Fruit fly (Drosophila melanogaster) whole organism, prepupa: ENCODE measurements around the gene CG14453.

Source experiments
- CG10631 ChIP-seq: fragments of 200-800 bp; sonication (Bioruptor generic); optimal IDR thresholded peaks from 2 replicates; lab custom pipeline; 2016; ENCODE audit warnings: missing biosample characterization, missing genetic modification characterization
- CG11762 ChIP-seq: fragments of 200-800 bp; sonication (Bioruptor generic); optimal IDR thresholded peaks from 3 replicates; lab custom pipeline; 2016; ENCODE audit warnings: missing biosample characterization, missing genetic modification characterization; ENCODE audit not compliant: insufficient read depth
- CG15336 ChIP-seq: fragments of 200-800 bp; sonication (Bioruptor generic); IDR thresholded peaks from 2 replicates; pipeline ENCODE4 v1.3.6; 2022; ENCODE audit warnings: missing biosample characterization, missing genetic modification characterization
- CG16779 ChIP-seq: fragments of 200-800 bp; sonication (Bioruptor generic); optimal IDR thresholded peaks from 3 replicates; lab custom pipeline; 2017; ENCODE audit warnings: missing biosample characterization, mild to moderate bottlenecking, missing genetic modification characterization
- CG31627 ChIP-seq: fragments of 200-800 bp; sonication (Bioruptor generic); optimal IDR thresholded peaks from 3 replicates; lab custom pipeline; 2016; ENCODE audit warnings: missing biosample characterization, missing genetic modification characterization
- CG32006 ChIP-seq: fragments of 200-800 bp; sonication (Bioruptor generic); optimal IDR thresholded peaks from 3 replicates; lab custom pipeline; 2017; ENCODE audit warnings: missing biosample characterization, mild to moderate bottlenecking, missing genetic modification characterization
- CG34406 ChIP-seq: fragments of 200-800 bp; sonication (Bioruptor generic); optimal IDR thresholded peaks from 3 replicates; lab custom pipeline; 2016; ENCODE audit warnings: missing biosample characterization, missing genetic modification characterization
- CG4318 ChIP-seq: fragments of 200-800 bp; sonication (Bioruptor generic); optimal IDR thresholded peaks from 3 replicates; lab custom pipeline; 2017; ENCODE audit warnings: missing biosample characterization, mild to moderate bottlenecking, missing genetic modification characterization
- CG6276 ChIP-seq: fragments of 200-800 bp; sonication (Bioruptor generic); optimal IDR thresholded peaks from 2 replicates; lab custom pipeline; 2017; ENCODE audit warnings: missing biosample characterization, mild to moderate bottlenecking, missing genetic modification characterization
- CG6808 ChIP-seq: fragments of 200-800 bp; sonication (Bioruptor generic); optimal IDR thresholded peaks from 3 replicates; lab custom pipeline; 2017; ENCODE audit warnings: missing biosample characterization, missing genetic modification characterization, mild to moderate bottlenecking, moderate library complexity, missing genetic modification reagents
- CG6854 ChIP-seq: fragments of 200-800 bp; sonication (Bioruptor generic); optimal IDR thresholded peaks from 2 replicates; lab custom pipeline; 2017; ENCODE audit warnings: missing biosample characterization, mild to moderate bottlenecking, missing genetic modification characterization
- CG8632 ChIP-seq: fragments of 200-800 bp; sonication (Bioruptor generic); optimal IDR thresholded peaks from 3 replicates; lab custom pipeline; 2016; ENCODE audit warnings: missing biosample characterization, missing genetic modification characterization
- Eip78C ChIP-seq: fragments of 200-800 bp; sonication (Bioruptor generic); peaks from one replicate; lab custom pipeline; 2016; ENCODE audit warnings: missing biosample characterization, missing genetic modification characterization
- Eip93F ChIP-seq: fragments of 200-800 bp; sonication (Bioruptor generic); optimal IDR thresholded peaks from 2 replicates; lab custom pipeline; 2016; ENCODE audit warnings: missing biosample characterization, mild to moderate bottlenecking, missing genetic modification characterization
- Ets96B ChIP-seq: fragments of 200-800 bp; optimal IDR thresholded peaks from 2 replicates; lab custom pipeline; 2019; ENCODE audit warnings: missing biosample characterization, mild to moderate bottlenecking, missing genetic modification characterization, moderate library complexity
- Gug ChIP-seq: fragments of 200-800 bp; sonication (Bioruptor generic); IDR thresholded peaks from 2 replicates; pipeline ENCODE4 v1.3.6; 2022; ENCODE audit warnings: missing biosample characterization, missing genetic modification characterization
- Hr38 ChIP-seq: sonication (Bioruptor generic); optimal IDR thresholded peaks from 2 replicates; lab custom pipeline; 2016; ENCODE audit warnings: missing biosample characterization, missing genetic modification characterization
- Hr39 ChIP-seq: fragments of 200-800 bp; sonication (Bioruptor generic); optimal IDR thresholded peaks from 2 replicates; lab custom pipeline; 2016; ENCODE audit warnings: missing biosample characterization, missing genetic modification characterization
- Lpt ChIP-seq: fragments of 200-800 bp; sonication (Bioruptor generic); optimal IDR thresholded peaks from 3 replicates; lab custom pipeline; 2016; ENCODE audit warnings: missing biosample characterization, missing genetic modification characterization
- Smox ChIP-seq: fragments of 200-800 bp; sonication (Bioruptor generic); optimal IDR thresholded peaks from 3 replicates; lab custom pipeline; 2016; ENCODE audit warnings: missing biosample characterization, missing genetic modification characterization
- Sox102F ChIP-seq: fragments of 200-800 bp; sonication (Bioruptor generic); optimal IDR thresholded peaks from 2 replicates; lab custom pipeline; 2016; ENCODE audit warnings: missing biosample characterization, mild to moderate bottlenecking, missing genetic modification characterization
- Sox15 ChIP-seq: fragments of 200-800 bp; sonication (Bioruptor generic); optimal IDR thresholded peaks from 3 replicates; lab custom pipeline; 2016; ENCODE audit warnings: missing biosample characterization, missing genetic modification characterization
- achi ChIP-seq: fragments of 200-800 bp; sonication (Bioruptor generic); optimal IDR thresholded peaks from 3 replicates; lab custom pipeline; 2016; ENCODE audit warnings: missing biosample characterization, missing genetic modification characterization
- acj6 ChIP-seq: fragments of 200-800 bp; sonication (Bioruptor generic); optimal IDR thresholded peaks from 3 replicates; lab custom pipeline; 2016; ENCODE audit warnings: missing biosample characterization, missing genetic modification characterization
- cyc ChIP-seq: fragments of 200-800 bp; sonication (Bioruptor generic); optimal IDR thresholded peaks from 3 replicates; lab custom pipeline; 2016; ENCODE audit warnings: missing biosample characterization, missing genetic modification characterization
- dac ChIP-seq: fragments of 200-800 bp; sonication (Bioruptor generic); optimal IDR thresholded peaks from 2 replicates; lab custom pipeline; 2017; ENCODE audit warnings: missing biosample characterization, mild to moderate bottlenecking, missing genetic modification characterization
- dsx ChIP-seq: fragments of 200-800 bp; optimal IDR thresholded peaks from 3 replicates; lab custom pipeline; 2019; ENCODE audit warnings: missing biosample characterization, mild to moderate bottlenecking, missing genetic modification characterization, moderate library complexity; ENCODE audit not compliant: poor library complexity, severe bottlenecking
- fd85E ChIP-seq: fragments of 200-800 bp; sonication (Bioruptor generic); optimal IDR thresholded peaks from 3 replicates; lab custom pipeline; 2016; ENCODE audit warnings: missing biosample characterization, missing genetic modification characterization
- fkh ChIP-seq: fragments of 200-800 bp; sonication (Bioruptor generic); optimal IDR thresholded peaks from 3 replicates; lab custom pipeline; 2017; ENCODE audit warnings: missing biosample characterization, mild to moderate bottlenecking, missing genetic modification characterization, moderate library complexity
- lz ChIP-seq: fragments of 200-800 bp; sonication (Bioruptor generic); optimal IDR thresholded peaks from 3 replicates; lab custom pipeline; 2016; ENCODE audit warnings: missing biosample characterization, missing genetic modification characterization
- net ChIP-seq: fragments of 200-800 bp; sonication (Bioruptor generic); optimal IDR thresholded peaks from 3 replicates; lab custom pipeline; 2016; ENCODE audit warnings: missing biosample characterization, missing genetic modification characterization
- pdm3 ChIP-seq: fragments of 200-800 bp; sonication (Bioruptor generic); optimal IDR thresholded peaks from 3 replicates; lab custom pipeline; 2016; ENCODE audit warnings: missing biosample characterization, missing genetic modification characterization
- salr ChIP-seq, 2 experiments: fragments of 200-800 bp; sonication (Bioruptor generic); optimal IDR thresholded peaks; 3 replicates each; lab custom pipeline; 2016 to 2018; ENCODE audit warnings: missing biosample characterization in 2 of 2, missing genetic modification characterization in 2 of 2, mild to moderate bottlenecking in 1 of 2
- spab ChIP-seq: fragments of 200-800 bp; sonication (Bioruptor generic); optimal IDR thresholded peaks from 2 replicates; lab custom pipeline; 2017; ENCODE audit warnings: missing biosample characterization, mild to moderate bottlenecking, missing genetic modification characterization, missing genetic modification reagents

The CG14453 gene

DNA sequence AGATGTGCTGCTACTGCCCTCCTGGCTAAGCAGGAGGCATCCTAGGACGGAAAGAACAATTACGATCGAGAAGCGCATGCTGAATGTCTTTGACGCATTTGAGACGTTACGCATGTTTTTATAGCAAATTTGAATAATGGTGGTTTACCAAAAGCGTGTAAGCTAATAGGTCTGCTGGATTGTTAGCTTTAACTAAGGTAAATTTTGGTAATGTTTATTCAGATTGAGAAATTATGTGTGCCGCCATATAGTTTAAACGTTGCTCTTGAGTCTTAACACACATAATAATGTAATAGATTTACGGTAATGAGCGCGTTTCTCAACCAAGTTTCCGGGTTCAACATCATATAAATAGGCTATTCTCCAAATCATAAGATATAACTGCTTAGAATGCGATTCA lies at the start of gene CG14453, which contains the start of gene CG12546:
TSS of gene CG14453 (plus strand) at position 372 of the 400 bp plus-strand sequence.
TSS of gene CG12546 (minus strand) at position 101 of the 400 bp plus-strand sequence.
- TF ChIP-seq Ets96B (tag; lab: Kevin White, UChicago): no peak
- TF ChIP-seq Sox15: no peak
- no peak for TF ChIP-seq CG34406 (GFP tag; lab: Kevin White, UChicago)
- no peak for TF ChIP-seq dsx (GFP tag; lab: Kevin White, UChicago)
- no peak for TF ChIP-seq CG4318 (GFP tag; lab: Kevin White, UChicago)
- no peak for TF ChIP-seq CG6808
- TF ChIP-seq Eip93F: no peak
- no peak for TF ChIP-seq Lpt (GFP tag; lab: Kevin White, UChicago)
- TF ChIP-seq, all 60 proteins: peak for 0

DNA sequence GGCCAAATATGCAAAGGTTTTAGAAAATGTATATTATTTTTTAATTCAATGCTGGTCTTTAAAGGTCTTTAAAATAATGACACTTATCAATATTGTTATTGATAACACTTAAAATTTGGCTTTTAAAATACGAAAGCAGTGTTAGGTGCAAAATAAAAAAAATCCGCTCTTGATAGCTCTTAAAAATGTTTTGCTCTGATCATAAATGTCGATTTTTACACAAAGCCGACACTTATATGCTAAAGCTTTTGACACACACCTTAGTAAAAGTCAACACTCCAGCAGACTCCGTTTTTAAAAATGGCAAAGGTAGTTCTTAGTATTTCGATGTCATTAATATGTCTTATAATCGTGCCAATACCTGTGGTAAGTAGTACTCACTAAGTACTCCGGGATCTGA lies 48.6 kb upstream of the CG14453 start, which contains the start of gene CG33766:
TSS of gene CG33766 (plus strand) at position 301 of the 400 bp plus-strand sequence.
- no peak for TF ChIP-seq net (GFP tag; lab: Kevin White, UChicago)
- no peak for TF ChIP-seq CG8632 (GFP tag; lab: Kevin White, UChicago)
- TF ChIP-seq CG31627: no peak
- no peak for TF ChIP-seq CG16779 (tag; lab: Kevin White, UChicago)
- TF ChIP-seq fkh (GFP tag; lab: Kevin White, UChicago): no peak
- TF ChIP-seq achi (GFP tag; lab: Kevin White, UChicago): no peak
- no peak for TF ChIP-seq CG32006 (GFP tag; lab: Kevin White, UChicago)
- TF ChIP-seq Smox (GFP tag; lab: Kevin White, UChicago): no peak
- TF ChIP-seq Eip78C (GFP tag; lab: Kevin White, UChicago): no peak
- TF ChIP-seq Hr39 (GFP tag; lab: Kevin White, UChicago): no peak
- TF ChIP-seq CG6276 (GFP tag; lab: Kevin White, UChicago): no peak
- TF ChIP-seq spab (GFP tag; lab: Kevin White, UChicago): no peak
- TF ChIP-seq CG6808: no peak
- no peak for TF ChIP-seq Sox15
- no peak for TF ChIP-seq fd85E (GFP tag; lab: Kevin White, UChicago)
- no peak for TF ChIP-seq acj6 (GFP tag; lab: Kevin White, UChicago)
- TF ChIP-seq CG6854 (GFP tag; lab: Kevin White, UChicago): no peak

DNA sequence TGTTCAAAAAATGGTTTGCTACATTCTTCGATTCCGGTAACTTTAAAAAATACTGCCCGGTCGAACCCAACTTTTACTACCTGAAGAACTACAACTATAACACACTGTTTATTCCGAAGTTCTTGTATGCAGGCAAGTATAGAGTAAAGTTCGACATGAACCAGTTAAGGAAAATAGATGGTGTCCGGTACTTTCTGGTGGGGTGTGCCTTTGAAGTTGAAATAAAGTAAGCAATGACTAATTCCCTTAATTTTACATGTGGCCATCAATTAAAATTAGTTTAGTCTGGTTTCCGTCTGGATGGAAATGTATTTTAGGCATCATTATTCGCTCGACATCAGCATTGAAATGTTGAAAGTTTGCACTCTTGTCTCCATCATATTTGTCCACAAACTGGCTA lies 47.9 kb upstream of the CG14453 start, which contains the start of gene CG33767:
TSS of gene CG33767 (plus strand) at position 301 of the 400 bp plus-strand sequence.
- TF ChIP-seq Hr38 (no peak), salr (GFP tag; optimal IDR thresholded peaks at IDR 0.05; lab: Kevin White, UChicago) (no peak), CG15336 (GFP tag; lab: Robert Waterston, UW) (no peak), pdm3 (GFP tag; lab: Kevin White, UChicago) (no peak), net (GFP tag; lab: Kevin White, UChicago) (no peak), fkh (GFP tag; lab: Kevin White, UChicago) (no peak), cyc (GFP tag; lab: Kevin White, UChicago) (no peak), Eip78C (GFP tag; lab: Kevin White, UChicago) (no peak), CG6808 (no peak), Gug (GFP tag; lab: Robert Waterston, UW) (no peak), Sox102F (GFP tag; lab: Kevin White, UChicago) (no peak), CG11762 (no peak), CG31627 (no peak), dac (GFP tag; lab: Kevin White, UChicago) (no peak), lz (GFP tag; lab: Kevin White, UChicago) (no peak)

DNA sequence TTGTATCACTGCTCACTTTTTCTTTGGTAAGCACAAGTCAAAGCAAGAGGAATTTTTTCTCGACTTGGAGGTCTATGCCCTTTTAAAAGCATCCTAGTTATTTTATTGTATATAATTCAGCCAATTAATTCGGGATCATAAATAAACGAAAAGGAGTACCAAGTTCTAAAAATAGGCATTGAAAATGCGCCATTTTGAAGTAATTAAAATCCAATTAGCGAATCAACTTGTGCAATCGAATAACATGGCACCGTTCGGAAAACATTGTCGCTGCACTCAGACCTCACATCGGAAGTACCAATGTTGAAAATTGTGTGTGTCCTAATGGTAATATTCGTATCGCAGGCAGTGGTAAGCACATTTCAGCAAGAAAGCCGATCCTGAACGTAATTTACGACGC lies 47.0 kb upstream of the CG14453 start, which contains the start of gene CG33768:
TSS of gene CG33768 (plus strand) at position 301 of the 400 bp plus-strand sequence.
- TF ChIP-seq CG10631 (GFP tag; lab: Kevin White, UChicago) (no peak), CG15336 (GFP tag; lab: Robert Waterston, UW) (no peak), salr (GFP tag; optimal IDR thresholded peaks at IDR 0.05; lab: Kevin White, UChicago) (no peak)
